Worm (Caenorhabditis elegans) whole organism, L3 larva: ENCODE data around the gene Y43B11AL.1.
A peak's percentile ranks its signal among the peaks of the same experiment; 100 is the strongest.

Experiments
- R02D3.7 ChIP-seq: fragments of 150-350 bp; optimal IDR thresholded peaks from 2 replicates; lab custom pipeline; 2014; ENCODE audit warnings: missing biosample characterization, missing genetic modification characterization
- ZK546.5 ChIP-seq: sonication (generic microtip); optimal IDR thresholded peaks from 2 replicates; lab custom pipeline; 2017; ENCODE audit warnings: missing biosample characterization, missing genetic modification characterization
- aly-2 ChIP-seq: fragments of 150-350 bp; optimal IDR thresholded peaks from 2 replicates; lab custom pipeline; 2014; ENCODE audit warnings: missing biosample characterization, missing genetic modification characterization
- ama-1 ChIP-seq: fragments of 150-350 bp; optimal IDR thresholded peaks from 2 replicates; lab custom pipeline; 2018
- ceh-16 ChIP-seq: sonication (generic microtip); optimal IDR thresholded peaks from 2 replicates; lab custom pipeline; 2017; ENCODE audit warnings: missing biosample characterization, missing genetic modification characterization
- ceh-28 ChIP-seq: fragments of 150-350 bp; optimal IDR thresholded peaks from 2 replicates; lab custom pipeline; 2014; ENCODE audit warnings: missing biosample characterization, missing genetic modification reagents, missing genetic modification characterization
- ceh-82 ChIP-seq: fragments of 150-350 bp; optimal IDR thresholded peaks from 2 replicates; lab custom pipeline; 2014; ENCODE audit warnings: missing biosample characterization, missing genetic modification characterization
- daf-12 ChIP-seq: fragments of 150-350 bp; optimal IDR thresholded peaks from 2 replicates; lab custom pipeline; 2014; ENCODE audit warnings: missing biosample characterization, missing genetic modification reagents, missing genetic modification characterization
- egl-27 ChIP-seq: sonication (generic microtip); optimal IDR thresholded peaks from 4 replicates; lab custom pipeline; 2017; ENCODE audit warnings: missing biosample characterization, missing genetic modification reagents, missing genetic modification characterization
- egl-5 ChIP-seq: fragments of 150-350 bp; optimal IDR thresholded peaks from 2 replicates; lab custom pipeline; 2017; ENCODE audit warnings: missing biosample characterization, missing genetic modification reagents, missing genetic modification characterization, inconsistent platforms
- elt-1 ChIP-seq: fragments of 150-350 bp; optimal IDR thresholded peaks from 2 replicates; lab custom pipeline; 2014; ENCODE audit warnings: missing biosample characterization, missing genetic modification characterization
- elt-2 ChIP-seq: sonication (generic microtip); optimal IDR thresholded peaks from 2 replicates; lab custom pipeline; 2016; ENCODE audit warnings: missing genetic modification reagents, mild to moderate bottlenecking, missing genetic modification characterization, missing compliant biosample characterization
- elt-3 ChIP-seq, 3 experiments: fragments of 150-350 bp in 1 of 3; sonication (generic microtip) in 2 of 3; optimal IDR thresholded peaks; 2 replicates in 2 of 3; 4 replicates in 1 of 3; lab custom pipeline; 2014 to 2017; ENCODE audit warnings: missing biosample characterization in 3 of 3, missing genetic modification characterization in 3 of 3
- eor-1 ChIP-seq, 2 experiments: fragments of 150-350 bp; optimal IDR thresholded peaks; 2 replicates each; lab custom pipeline; 2014 to 2018; ENCODE audit warnings: missing biosample characterization in 2 of 2, missing genetic modification characterization in 2 of 2
- fkh-10 ChIP-seq: sonication (generic microtip); optimal IDR thresholded peaks from 2 replicates; lab custom pipeline; 2017; ENCODE audit warnings: missing biosample characterization, missing genetic modification reagents, missing genetic modification characterization
- fkh-2 ChIP-seq: fragments of 150-350 bp; optimal IDR thresholded peaks from 2 replicates; lab custom pipeline; 2014; ENCODE audit warnings: missing biosample characterization, missing genetic modification reagents, missing genetic modification characterization
- fos-1 ChIP-seq: fragments of 150-350 bp; optimal IDR thresholded peaks from 2 replicates; lab custom pipeline; 2014; ENCODE audit warnings: missing biosample characterization, missing genetic modification characterization
- jun-1 ChIP-seq: fragments of 150-350 bp; optimal IDR thresholded peaks from 2 replicates; lab custom pipeline; 2014; ENCODE audit warnings: missing biosample characterization, missing genetic modification reagents, missing genetic modification characterization
- lin-15B ChIP-seq: fragments of 150-350 bp; optimal IDR thresholded peaks from 2 replicates; lab custom pipeline; 2014; ENCODE audit warnings: missing biosample characterization, missing genetic modification characterization
- lsy-12 ChIP-seq: sonication (generic microtip); optimal IDR thresholded peaks from 2 replicates; lab custom pipeline; 2016; ENCODE audit warnings: mild to moderate bottlenecking, missing genetic modification characterization, missing compliant biosample characterization
- mml-1 ChIP-seq: fragments of 150-350 bp; sonication (generic microtip); optimal IDR thresholded peaks from 3 replicates; lab custom pipeline; 2014; ENCODE audit warnings: missing biosample characterization, missing genetic modification characterization
- nfya-1 ChIP-seq: sonication (generic microtip); optimal IDR thresholded peaks from 2 replicates; lab custom pipeline; 2017; ENCODE audit warnings: missing genetic modification characterization, mild to moderate bottlenecking, missing compliant biosample characterization, antibody characterized with exemption, moderate library complexity; ENCODE audit not compliant: insufficient read depth
- nhr-11 ChIP-seq: fragments of 150-350 bp; optimal IDR thresholded peaks from 2 replicates; lab custom pipeline; 2014; ENCODE audit warnings: missing biosample characterization, missing genetic modification characterization
- nhr-12 ChIP-seq: fragments of 150-350 bp; optimal IDR thresholded peaks from 2 replicates; lab custom pipeline; 2014; ENCODE audit warnings: missing biosample characterization, missing genetic modification characterization
- nhr-23 ChIP-seq: fragments of 150-350 bp; optimal IDR thresholded peaks from 2 replicates; lab custom pipeline; 2014; ENCODE audit warnings: missing biosample characterization, missing genetic modification reagents, missing genetic modification characterization
- nhr-237 ChIP-seq: fragments of 150-350 bp; optimal IDR thresholded peaks from 2 replicates; lab custom pipeline; 2014; ENCODE audit warnings: missing biosample characterization, missing genetic modification characterization
- nhr-25 ChIP-seq: sonication (generic microtip); optimal IDR thresholded peaks from 2 replicates; lab custom pipeline; 2017; ENCODE audit warnings: missing biosample characterization, missing genetic modification characterization
- nhr-28 ChIP-seq: fragments of 150-350 bp; optimal IDR thresholded peaks from 2 replicates; lab custom pipeline; 2014; ENCODE audit warnings: missing biosample characterization, missing genetic modification characterization
- nhr-43 ChIP-seq: sonication (generic microtip); optimal IDR thresholded peaks from 2 replicates; lab custom pipeline; 2016; ENCODE audit warnings: mild to moderate bottlenecking, missing genetic modification characterization, missing compliant biosample characterization; ENCODE audit not compliant: poor library complexity, severe bottlenecking
- nhr-76 ChIP-seq: fragments of 150-350 bp; sonication (generic microtip); optimal IDR thresholded peaks from 5 replicates; lab custom pipeline; 2014; ENCODE audit warnings: missing biosample characterization, missing genetic modification characterization
- nhr-77 ChIP-seq: fragments of 150-350 bp; optimal IDR thresholded peaks from 2 replicates; lab custom pipeline; 2014; ENCODE audit warnings: missing biosample characterization, missing genetic modification characterization
- pha-4 ChIP-seq: fragments of 150-350 bp; optimal IDR thresholded peaks from 2 replicates; lab custom pipeline; 2014; ENCODE audit warnings: missing biosample characterization, missing genetic modification reagents, missing genetic modification characterization
- pqm-1 ChIP-seq: fragments of 150-350 bp; optimal IDR thresholded peaks from 2 replicates; lab custom pipeline; 2017; ENCODE audit warnings: missing biosample characterization, missing genetic modification characterization, inconsistent platforms
- sea-2 ChIP-seq: fragments of 150-350 bp; sonication (generic microtip); optimal IDR thresholded peaks from 4 replicates; lab custom pipeline; 2014; ENCODE audit warnings: missing biosample characterization, missing genetic modification reagents, missing genetic modification characterization
- skn-1 ChIP-seq: fragments of 150-350 bp; optimal IDR thresholded peaks from 2 replicates; lab custom pipeline; 2014; ENCODE audit warnings: missing biosample characterization, missing genetic modification characterization
- snpc-4 ChIP-seq: fragments of 150-350 bp; optimal IDR thresholded peaks from 2 replicates; lab custom pipeline; 2014; ENCODE audit warnings: missing biosample characterization, missing genetic modification characterization
- unc-39 ChIP-seq: sonication (generic microtip); optimal IDR thresholded peaks from 4 replicates; lab custom pipeline; 2017; ENCODE audit warnings: missing biosample characterization, missing genetic modification characterization
- unc-62 ChIP-seq: fragments of 150-350 bp; sonication (generic microtip); optimal IDR thresholded peaks from 4 replicates; lab custom pipeline; 2014; ENCODE audit warnings: missing biosample characterization, missing genetic modification reagents, missing genetic modification characterization
- zag-1 ChIP-seq: fragments of 150-350 bp; optimal IDR thresholded peaks from 2 replicates; lab custom pipeline; 2014; ENCODE audit warnings: missing biosample characterization, missing genetic modification characterization
- ztf-4 ChIP-seq: fragments of 150-350 bp; optimal IDR thresholded peaks from 2 replicates; lab custom pipeline; 2014; ENCODE audit warnings: missing biosample characterization, missing genetic modification characterization

Y43B11AL.1 gene

DNA sequence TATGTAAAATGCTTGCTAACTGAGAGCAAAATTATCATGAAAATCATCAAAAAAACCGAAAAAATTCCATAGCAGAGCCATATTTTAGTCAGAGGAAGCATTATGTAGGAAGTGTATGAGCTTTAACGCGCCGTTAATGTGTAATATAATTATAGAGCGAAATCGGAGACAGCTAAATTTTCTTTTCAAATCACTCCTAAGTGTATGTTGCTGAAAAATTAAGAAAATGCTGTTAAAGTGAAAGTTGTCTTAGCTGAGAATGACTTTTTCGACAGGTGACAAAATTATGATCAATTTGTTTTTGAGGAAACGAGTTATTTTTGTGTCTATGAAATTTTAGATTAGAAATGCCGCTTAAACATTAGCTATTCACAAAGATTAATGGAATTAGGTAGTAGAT is 9.9 kb downstream of the Y43B11AL.1 start, which contains the start of gene srg-50:
Gene srg-50 (minus strand): TSS at position 101 of the 400 bp plus-strand sequence.
- TF ChIP-seq nhr-12 (tag; lab: Kevin White, UChicago) (no peak), pqm-1 (tag; lab: Kevin White, UChicago) (no peak), ztf-4 (no peak), ceh-16 (tag; lab: Kevin White, UChicago) (no peak), ZK546.5 (tag; lab: Kevin White, UChicago) (no peak), R02D3.7 (no peak), nhr-28 (tag; lab: Kevin White, UChicago) (no peak), elt-3 (tag; optimal IDR thresholded peaks at IDR 0.05; lab: Kevin White, UChicago) (no peak), nhr-43 (tag; lab: Kevin White, UChicago) (no peak), ceh-82 (tag; lab: Kevin White, UChicago) (no peak), eor-1 (tag; optimal IDR thresholded peaks at IDR 0.05; lab: Kevin White, UChicago) (no peak), nfya-1 (no peak)

DNA sequence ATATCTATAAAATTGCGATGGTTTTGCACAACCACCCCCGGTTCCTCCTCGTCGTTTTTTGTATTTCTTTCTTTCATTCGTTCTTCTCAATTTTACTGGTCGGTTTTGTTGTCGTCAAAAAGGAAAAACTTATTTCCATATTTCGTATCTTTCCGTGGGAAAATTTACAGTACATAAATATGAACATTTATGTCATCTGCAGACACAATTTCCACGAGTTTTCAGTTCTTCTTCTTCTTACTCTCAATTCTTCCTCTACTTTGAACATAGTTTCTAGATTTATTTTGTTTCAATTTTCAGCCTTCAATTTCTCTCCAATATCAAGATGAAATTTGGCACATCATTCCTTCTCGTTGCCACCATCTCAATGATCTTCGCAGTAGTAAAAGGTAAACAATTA is 16.1 kb downstream of the Y43B11AL.1 start, which contains the start of gene Y43B11AR.1:
Gene Y43B11AR.1 (plus strand): TSS at position 301 of the 400 bp plus-strand sequence.
- TF ChIP-seq fkh-10 (no peak), elt-2 (tag; lab: Kevin White, UChicago) (no peak), nhr-237 (tag; lab: Kevin White, UChicago) (no peak), ceh-82 (tag; lab: Kevin White, UChicago) (no peak), ama-1 (lab: Kevin White, UChicago) (no peak), elt-1 (tag; lab: Kevin White, UChicago) (no peak)

DNA sequence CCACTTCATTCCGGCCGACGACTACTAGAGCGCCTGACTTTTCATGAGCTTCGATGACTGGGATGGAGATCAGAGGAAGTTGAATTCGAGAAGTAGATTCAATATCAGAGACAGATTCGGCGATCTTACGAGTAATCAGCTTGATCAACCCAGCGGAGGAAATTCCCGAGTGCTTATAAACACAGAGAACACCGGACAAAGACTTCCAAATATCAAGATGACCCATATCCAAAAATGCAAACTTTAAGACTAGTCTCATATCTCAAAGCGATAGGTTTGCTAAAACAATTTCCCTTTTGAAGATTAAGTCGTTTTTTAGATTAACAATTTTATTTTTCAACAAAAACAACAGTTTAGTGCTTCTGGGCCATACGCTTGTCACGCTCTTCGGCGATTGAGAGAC is 18.3 kb downstream of the Y43B11AL.1 start, which contains the start of gene Y43B11AR.3:
Gene Y43B11AR.3 (minus strand): TSS at position 335 of the 403 bp plus-strand sequence.
- TF ChIP-seq elt-2 (tag; lab: Kevin White, UChicago) (peak; percentile 25), nhr-12 (tag; lab: Kevin White, UChicago) (peak; percentile 19), fos-1 (tag; lab: Kevin White, UChicago) (no peak), nhr-25 (tag; lab: Kevin White, UChicago) (peak; percentile 10), sea-2 (GFP tag; lab: Kevin White, UChicago) (no peak), ama-1 (lab: Kevin White, UChicago) (peak; percentile 12), ceh-16 (tag; lab: Kevin White, UChicago) (no peak), unc-62 (GFP tag; lab: Kevin White, UChicago) (no peak), aly-2 (tag; lab: Kevin White, UChicago) (no peak)

DNA sequence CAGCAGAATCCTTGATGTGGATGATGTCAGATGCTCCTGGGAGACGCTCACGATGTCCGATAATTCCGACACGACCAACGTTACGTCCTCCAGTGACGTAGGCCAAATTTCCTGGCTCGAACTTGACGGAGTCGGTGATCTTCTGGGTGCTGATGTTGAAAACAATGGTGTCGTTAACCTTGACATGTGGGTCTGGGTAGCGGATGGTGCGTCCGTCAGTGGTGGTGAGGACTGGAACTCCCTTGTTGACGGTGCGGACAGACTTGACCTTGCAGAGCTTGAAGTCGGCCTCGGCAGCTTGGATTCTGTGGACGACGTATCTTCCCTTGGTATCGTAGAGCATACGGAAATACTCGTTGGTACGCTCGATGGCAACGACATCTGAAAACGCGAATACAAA is 18.9 kb downstream of the Y43B11AL.1 start:
- no peak for TF ChIP-seq mml-1
- no peak for TF ChIP-seq ceh-16 (tag; lab: Kevin White, UChicago)
- no peak for TF ChIP-seq ceh-28 (tag; lab: Kevin White, UChicago)
- no peak for TF ChIP-seq nhr-237 (tag; lab: Kevin White, UChicago)
- TF ChIP-seq lsy-12: no peak
- TF ChIP-seq nhr-77 (tag; lab: Kevin White, UChicago): no peak
- no peak for TF ChIP-seq egl-27
- TF ChIP-seq skn-1 (tag; lab: Kevin White, UChicago): no peak

DNA sequence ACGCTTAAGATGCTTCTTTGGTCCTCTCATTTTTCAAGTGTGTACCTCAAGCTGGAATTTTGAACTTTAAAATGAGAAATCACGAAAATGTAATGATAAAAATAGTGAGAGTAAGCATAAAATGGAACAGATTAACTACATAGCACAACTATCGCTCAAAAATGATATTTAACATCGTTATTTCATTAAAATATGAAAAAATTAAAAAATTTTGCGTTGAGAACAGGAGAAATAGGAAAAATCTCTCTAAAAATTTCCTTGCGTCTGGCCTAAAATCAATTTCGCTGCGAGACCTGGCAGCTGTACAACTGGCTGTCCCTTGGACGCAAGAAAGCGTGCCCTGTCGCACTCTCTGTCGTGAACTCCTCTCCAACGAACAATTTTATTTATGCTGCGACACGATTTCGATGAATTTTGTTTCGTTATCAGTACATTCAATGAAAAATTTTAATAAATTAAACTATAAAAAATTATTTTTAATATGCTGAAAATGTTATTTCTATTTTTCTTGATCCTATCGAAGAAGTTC is 19.6 kb downstream of the Y43B11AL.1 start, which contains the start of gene rps-4:
Gene rps-4 (minus strand): TSS at position 51 of the 529 bp plus-strand sequence.
- TF ChIP-seq ceh-82 (tag; lab: Kevin White, UChicago) (peak; percentile 22), ZK546.5 (tag; lab: Kevin White, UChicago) (no peak), R02D3.7 (peak; percentile 77), zag-1 (no peak), unc-39 (no peak), fkh-10 (peak; percentile 75), unc-62 (GFP tag; lab: Kevin White, UChicago) (peak; percentile 14), daf-12 (tag; lab: Kevin White, UChicago) (no peak), nhr-237 (tag; lab: Kevin White, UChicago) (no peak), snpc-4 (tag; lab: Kevin White, UChicago) (peak; percentile 81), nhr-77 (tag; lab: Kevin White, UChicago) (no peak), nhr-11 (tag; lab: Kevin White, UChicago) (no peak), nhr-12 (tag; lab: Kevin White, UChicago) (no peak), pqm-1 (tag; lab: Kevin White, UChicago) (peak; percentile 90), jun-1 (tag; lab: Kevin White, UChicago) (peak; percentile 78), nhr-76 (no peak), pha-4 (peak; percentile 96), egl-5 (peak; percentile 47), nhr-28 (tag; lab: Kevin White, UChicago) (no peak), lin-15B (tag; lab: Kevin White, UChicago) (peak; percentile 100), skn-1 (tag; lab: Kevin White, UChicago) (peak; percentile 82), fos-1 (tag; lab: Kevin White, UChicago) (peak; percentile 40), fkh-2 (tag; lab: Kevin White, UChicago) (no peak), ceh-28 (tag; lab: Kevin White, UChicago) (peak; percentile 67), nhr-23 (tag; lab: Kevin White, UChicago) (peak; percentile 88), elt-3 (tag; optimal IDR thresholded peaks at IDR 0.05; lab: Kevin White, UChicago) (no peak), eor-1 (tag; optimal IDR thresholded peaks at IDR 0.05; lab: Kevin White, UChicago) (no peak), ztf-4 (no peak), elt-1 (tag; lab: Kevin White, UChicago) (peak; percentile 24), ceh-16 (tag; lab: Kevin White, UChicago) (no peak), ama-1 (lab: Kevin White, UChicago) (peak; percentile 35), nhr-25 (tag; lab: Kevin White, UChicago) (peak; percentile 91), nfya-1 (peak; percentile 94), aly-2 (tag; lab: Kevin White, UChicago) (no peak)
